Worm (Caenorhabditis elegans): Measurements from ENCODE around the gene inx-3.

DNA sequence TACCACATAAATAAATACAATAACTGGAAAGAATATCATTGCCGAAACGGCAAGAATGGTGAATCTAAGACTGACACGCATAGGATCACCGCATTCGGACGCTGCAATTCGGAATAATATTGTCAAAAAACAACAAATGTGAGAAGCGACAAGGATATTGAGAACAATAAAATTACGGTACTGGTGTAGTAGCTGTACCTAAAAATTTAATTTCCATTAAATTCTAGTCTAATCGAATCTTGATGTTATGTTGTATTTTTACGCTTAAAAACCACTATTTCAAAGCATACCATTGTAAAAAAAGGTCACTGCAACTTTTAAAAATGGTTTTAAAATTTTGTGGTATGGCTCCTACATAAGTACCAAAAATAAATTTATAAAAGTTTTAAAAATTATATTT, 47.2 kb upstream of the inx-3 start, which contains the start of gene mig-23:
- TF ChIP-seq ztf-29 (GFP tag; IDR thresholded peaks at IDR 0.05) (no peak), tab-1 (GFP tag; IDR thresholded peaks at IDR 0.05) (no peak), cog-1 (tag; optimal IDR thresholded peaks at IDR 0.05) (no peak)

All from whole organism, midembryonic.